Worm (Caenorhabditis elegans) whole organism, L4 larva: Measurements from ENCODE around the gene dars-1.

ENCODE experiments used
- F26F4.8 ChIP-seq: fragments of 200-800 bp; sonication (Bioruptor generic); conservative IDR thresholded peaks from 2 replicates; pipeline ENCODE4 v1.3.6; 2022; ENCODE audit warnings: missing genetic modification characterization, missing compliant biosample characterization
- F37D6.2 ChIP-seq: sonication (generic microtip); optimal IDR thresholded peaks from 2 replicates; lab custom pipeline; 2016; ENCODE audit warnings: mild to moderate bottlenecking, missing genetic modification characterization, missing compliant biosample characterization
- F44E2.7 ChIP-seq: fragments of 200-800 bp; sonication (Bioruptor generic); IDR thresholded peaks from 2 replicates; pipeline ENCODE4 v2.1.2; 2022; ENCODE audit warnings: missing genetic modification characterization, missing compliant biosample characterization
- ZK337.2 ChIP-seq: fragments of 200-800 bp; sonication (Bioruptor generic); IDR thresholded peaks from 2 replicates; pipeline ENCODE4 v1.3.6; 2022; ENCODE audit warnings: missing genetic modification reagents, missing genetic modification characterization, missing compliant biosample characterization
- ZK546.5 ChIP-seq, 2 experiments: sonication (generic microtip); optimal IDR thresholded peaks; 2 replicates each; lab custom pipeline; 2017; ENCODE audit warnings: missing biosample characterization in 2 of 2, missing genetic modification characterization in 2 of 2
- ceh-20 ChIP-seq: fragments of 200-800 bp; sonication (Bioruptor generic); IDR thresholded peaks from 2 replicates; pipeline ENCODE4 v1.3.6; 2022; ENCODE audit warnings: missing genetic modification reagents, missing genetic modification characterization, missing compliant biosample characterization
- ceh-28 ChIP-seq: fragments of 150-350 bp; optimal IDR thresholded peaks from 2 replicates; lab custom pipeline; 2014; ENCODE audit warnings: missing biosample characterization, missing genetic modification reagents, missing genetic modification characterization
- ctbp-1 ChIP-seq: fragments of 200-800 bp; sonication (Bioruptor generic); IDR thresholded peaks from 2 replicates; pipeline ENCODE4 v1.3.6; 2022; ENCODE audit warnings: missing genetic modification reagents, missing genetic modification characterization, missing compliant biosample characterization
- daf-16 ChIP-seq, 3 experiments: sonication (generic microtip); optimal IDR thresholded peaks; 2 replicates each; lab custom pipeline; 2016 to 2017; ENCODE audit warnings: missing genetic modification characterization in 3 of 3, missing genetic modification reagents in 3 of 3, mild to moderate bottlenecking in 2 of 3, missing compliant biosample characterization in 2 of 3, missing biosample characterization in 1 of 3, moderate library complexity in 1 of 3
- daf-8 ChIP-seq: fragments of 200-800 bp; sonication (Bioruptor generic); IDR thresholded peaks from 2 replicates; pipeline ENCODE4 v1.3.6; 2022; ENCODE audit warnings: missing genetic modification characterization, missing compliant biosample characterization
- dmd-6 ChIP-seq: fragments of 200-800 bp; sonication (Bioruptor generic); IDR thresholded peaks from 2 replicates; pipeline ENCODE4 v1.3.6; 2022; ENCODE audit warnings: missing genetic modification reagents, missing genetic modification characterization, missing compliant biosample characterization
- dmd-8 ChIP-seq: fragments of 200-800 bp; sonication (Bioruptor generic); IDR thresholded peaks from 2 replicates; pipeline ENCODE4 v1.3.6; 2022; ENCODE audit warnings: missing genetic modification characterization, missing compliant biosample characterization
- dmd-9 ChIP-seq: fragments of 200-800 bp; sonication (Bioruptor generic); IDR thresholded peaks from 2 replicates; pipeline ENCODE4 v1.3.6; 2022; ENCODE audit warnings: missing genetic modification reagents, missing genetic modification characterization, missing compliant biosample characterization
- dpl-1 ChIP-seq: fragments of 150-350 bp; optimal IDR thresholded peaks from 2 replicates; lab custom pipeline; 2014; ENCODE audit warnings: missing biosample characterization, missing genetic modification reagents, missing genetic modification characterization
- dve-1 ChIP-seq: sonication (generic microtip); optimal IDR thresholded peaks from 2 replicates; lab custom pipeline; 2017; ENCODE audit warnings: antibody characterized with exemption, mild to moderate bottlenecking, missing genetic modification characterization, missing compliant biosample characterization; ENCODE audit not compliant: insufficient read depth
- fos-1 ChIP-seq: fragments of 150-350 bp; optimal IDR thresholded peaks from 2 replicates; lab custom pipeline; 2014; ENCODE audit warnings: missing biosample characterization, missing genetic modification characterization
- hif-1 ChIP-seq, 2 experiments: sonication (generic microtip); optimal IDR thresholded peaks; 2 replicates each; lab custom pipeline; 2016 to 2017; ENCODE audit warnings: missing compliant biosample characterization in 2 of 2, missing genetic modification characterization in 2 of 2, missing genetic modification reagents in 2 of 2, missing genotype in 2 of 2, mild to moderate bottlenecking in 1 of 2
- hlh-30 ChIP-seq: sonication (generic microtip); optimal IDR thresholded peaks from 2 replicates; lab custom pipeline; 2017; ENCODE audit warnings: antibody characterized with exemption, mild to moderate bottlenecking, missing genetic modification characterization, missing compliant biosample characterization; ENCODE audit not compliant: insufficient read depth
- hmg-1.1 ChIP-seq: fragments of 200-800 bp; sonication (Bioruptor generic); IDR thresholded peaks from 2 replicates; pipeline ENCODE4 v1.3.6; 2022; ENCODE audit warnings: missing genetic modification reagents, missing genetic modification characterization, missing compliant biosample characterization
- jun-1 ChIP-seq: fragments of 150-350 bp; optimal IDR thresholded peaks from 2 replicates; lab custom pipeline; 2014; ENCODE audit warnings: missing biosample characterization, missing genetic modification reagents, missing genetic modification characterization
- lin-13 ChIP-seq: fragments of 150-350 bp; optimal IDR thresholded peaks from 2 replicates; lab custom pipeline; 2014; ENCODE audit warnings: missing biosample characterization, missing genetic modification reagents, missing genetic modification characterization
- lin-15B ChIP-seq: fragments of 150-350 bp; sonication (generic microtip); optimal IDR thresholded peaks from 3 replicates; lab custom pipeline; 2014; ENCODE audit warnings: missing biosample characterization, missing genetic modification characterization
- lin-38 ChIP-seq: fragments of 200-800 bp; sonication (Bioruptor generic); IDR thresholded peaks from 2 replicates; pipeline ENCODE4 v1.3.6; 2022; ENCODE audit warnings: missing genetic modification reagents, missing genetic modification characterization, missing compliant biosample characterization
- mdl-1 ChIP-seq, 2 experiments: fragments of 150-350 bp in 1 of 2; sonication (generic microtip) in 1 of 2; optimal IDR thresholded peaks; 2 replicates each; lab custom pipeline; 2014 to 2017; ENCODE audit warnings: missing biosample characterization in 2 of 2, missing genetic modification characterization in 2 of 2
- mep-1 ChIP-seq: fragments of 150-350 bp; sonication (generic microtip); optimal IDR thresholded peaks from 3 replicates; lab custom pipeline; 2014; ENCODE audit warnings: missing biosample characterization, missing genetic modification characterization
- mes-2 ChIP-seq: sonication (generic microtip); optimal IDR thresholded peaks from 2 replicates; lab custom pipeline; 2016; ENCODE audit warnings: missing genotype, mild to moderate bottlenecking, missing genetic modification characterization, missing compliant biosample characterization; ENCODE audit not compliant: poor library complexity, severe bottlenecking
- mxl-3 ChIP-seq: fragments of 200-800 bp; sonication (Bioruptor generic); optimal IDR thresholded peaks from 2 replicates; lab custom pipeline; 2018; ENCODE audit warnings: mild to moderate bottlenecking, missing genetic modification characterization, missing compliant biosample characterization
- nhr-102 ChIP-seq: sonication (generic microtip); optimal IDR thresholded peaks from 2 replicates; lab custom pipeline; 2016; ENCODE audit warnings: mild to moderate bottlenecking, missing genetic modification characterization, moderate library complexity, missing compliant biosample characterization
- nhr-25 ChIP-seq: sonication (generic microtip); optimal IDR thresholded peaks from 2 replicates; lab custom pipeline; 2017; ENCODE audit warnings: missing genetic modification characterization, mild to moderate bottlenecking, missing compliant biosample characterization, antibody characterized with exemption, moderate library complexity, borderline replicate concordance; ENCODE audit not compliant: insufficient read depth
- nhr-28 ChIP-seq: fragments of 150-350 bp; optimal IDR thresholded peaks from 2 replicates; lab custom pipeline; 2014; ENCODE audit warnings: missing biosample characterization, missing genetic modification characterization
- nhr-48 ChIP-seq: sonication (generic microtip); optimal IDR thresholded peaks from 2 replicates; lab custom pipeline; 2016; ENCODE audit warnings: mild to moderate bottlenecking, missing genetic modification characterization, missing compliant biosample characterization
- nhr-77 ChIP-seq: fragments of 150-350 bp; optimal IDR thresholded peaks from 2 replicates; lab custom pipeline; 2014; ENCODE audit warnings: missing biosample characterization, missing genetic modification characterization
- pha-4 ChIP-seq, 2 experiments: fragments of 150-350 bp in 1 of 2; fragments of 200-800 bp in 1 of 2; sonication (Bioruptor generic) in 1 of 2; IDR thresholded peaks in 1 of 2; optimal IDR thresholded peaks in 1 of 2; 2 replicates each; pipeline versions ENCODE4 v1.3.6 to Lab custom; 2014 to 2022; ENCODE audit warnings: missing genetic modification characterization in 2 of 2, missing genetic modification reagents in 2 of 2, missing biosample characterization in 1 of 2, missing compliant biosample characterization in 1 of 2
- rbr-2 ChIP-seq: sonication (generic microtip); optimal IDR thresholded peaks from 2 replicates; lab custom pipeline; 2016; ENCODE audit warnings: missing genotype, missing genetic modification characterization, missing compliant biosample characterization
- set-16 ChIP-seq: fragments of 200-800 bp; sonication (Bioruptor generic); IDR thresholded peaks from 2 replicates; pipeline ENCODE4 v1.3.6; 2022; ENCODE audit warnings: missing genetic modification reagents, missing genetic modification characterization, missing compliant biosample characterization
- spr-1 ChIP-seq: sonication (generic microtip); optimal IDR thresholded peaks from 2 replicates; lab custom pipeline; 2016; ENCODE audit warnings: mild to moderate bottlenecking, missing genetic modification characterization, missing compliant biosample characterization
- unc-39 ChIP-seq: sonication (generic microtip); optimal IDR thresholded peaks from 2 replicates; lab custom pipeline; 2017; ENCODE audit warnings: missing biosample characterization, missing genetic modification characterization
- unc-62 ChIP-seq, 3 experiments: fragments of 150-350 bp in 1 of 3; sonication (generic microtip); optimal IDR thresholded peaks in 2 of 3; peaks in 1 of 3; 1 replicate in 1 of 3; 2 replicates in 2 of 3; lab custom pipeline; 2014 to 2017; ENCODE audit warnings: missing biosample characterization in 3 of 3, missing genetic modification characterization in 3 of 3, missing genetic modification reagents in 3 of 3, missing genotype in 1 of 3
- zfp-2 ChIP-seq: sonication (generic microtip); optimal IDR thresholded peaks from 2 replicates; lab custom pipeline; 2016; ENCODE audit warnings: mild to moderate bottlenecking, missing genetic modification characterization, missing compliant biosample characterization
- ztf-7 ChIP-seq: fragments of 150-350 bp; optimal IDR thresholded peaks from 2 replicates; lab custom pipeline; 2014; ENCODE audit warnings: missing biosample characterization, missing genetic modification characterization

dars-1 gene

DNA sequence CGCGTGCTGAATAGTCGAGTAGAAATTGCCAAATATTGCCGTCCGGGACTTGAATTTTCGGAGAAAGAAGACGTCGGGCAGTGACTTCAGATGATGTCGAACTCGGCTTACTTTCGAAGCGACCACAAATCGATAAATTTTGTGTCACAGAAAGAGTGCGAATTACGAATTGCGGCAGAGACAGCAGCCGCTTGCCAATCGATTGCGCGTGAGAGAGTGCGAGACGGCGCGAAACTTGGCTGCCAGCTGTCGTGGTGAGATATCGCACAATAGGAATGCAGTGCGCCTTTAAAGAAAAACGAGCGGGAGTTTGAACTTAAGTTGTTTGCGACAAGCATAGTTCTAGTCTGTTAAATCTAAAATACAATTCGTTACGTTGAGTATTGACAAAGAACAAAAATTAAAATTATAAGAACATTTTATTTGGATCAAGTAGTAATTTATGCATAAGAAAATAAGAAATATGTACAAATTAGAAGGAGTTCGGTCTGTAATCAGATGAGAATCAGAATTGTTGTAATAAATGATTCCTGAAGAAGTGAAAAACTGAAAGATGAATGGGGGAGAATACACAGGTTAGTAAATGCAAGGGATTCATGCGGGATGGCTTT is 47.5 kb downstream of the dars-1 start, which contains the start of gene pir-2 (continued):
- TF ChIP-seq fos-1 (tag; lab: Kevin White, UChicago) = no peak
- peak in 1 of 2 experiments; percentile 62 for TF ChIP-seq mdl-1 (tag; optimal IDR thresholded peaks at IDR 0.05; lab: Kevin White, UChicago)
- TF ChIP-seq ctbp-1 (GFP tag; lab: Robert Waterston, UW) = peak; percentile 38; the same call in 1 of the 2 replicates
- TF ChIP-seq nhr-77 (tag; lab: Kevin White, UChicago) = peak; percentile 31
- peak; percentile 89 for TF ChIP-seq ceh-28 (tag; lab: Kevin White, UChicago)
- TF ChIP-seq pha-4 (GFP tag; IDR thresholded peaks at IDR 0.05; lab: Robert Waterston, UW) = peak; percentile 38; the same call in 1 of the 2 replicates
- TF ChIP-seq pha-4 (tag; optimal IDR thresholded peaks at IDR 0.05; lab: Kevin White, UChicago) = no peak
- TF ChIP-seq hif-1 (tag; optimal IDR thresholded peaks at IDR 0.05; lab: Kevin White, UChicago) = peak in 1 of 2 experiments; percentile 54
- no peak for TF ChIP-seq F26F4.8
- TF ChIP-seq dmd-6 (GFP tag; lab: Robert Waterston, UW) = peak; percentile 61
- no peak for TF ChIP-seq lin-15B
- peak; percentile 81 for TF ChIP-seq hmg-1.1 (GFP tag; lab: Robert Waterston, UW)
- TF ChIP-seq dve-1 (tag; lab: Kevin White, UChicago) = peak; percentile 78
- TF ChIP-seq rbr-2 (tag; lab: Kevin White, UChicago) = peak; percentile 84
- peak; percentile 79 for TF ChIP-seq lin-38 (GFP tag; lab: Robert Waterston, UW)
- no peak for TF ChIP-seq daf-8 (GFP tag; lab: Robert Waterston, UW)
- peak; percentile 60 for TF ChIP-seq lin-13
- peak; percentile 46 for TF ChIP-seq ztf-7 (tag; lab: Kevin White, UChicago)
- TF ChIP-seq ZK337.2 = no peak
- peak in 1 of 2 experiments; percentile 96 for TF ChIP-seq unc-62 (GFP tag; optimal IDR thresholded peaks at IDR 0.05 in 1 of 2; lab: Kevin White, UChicago)
- TF ChIP-seq unc-62 (tag; optimal IDR thresholded peaks at IDR 0.05; lab: Kevin White, UChicago) = no peak
- peak; percentile 20 for TF ChIP-seq mxl-3 (GFP tag; lab: Kevin White, UChicago)
- peak; percentile 93 for TF ChIP-seq dpl-1 (GFP tag; lab: Kevin White, UChicago)
- peak; percentile 91 for TF ChIP-seq hlh-30 (tag; lab: Kevin White, UChicago)
- TF ChIP-seq mep-1 (tag; lab: Kevin White, UChicago) = peak; percentile 85
- no peak for TF ChIP-seq daf-16 (GFP tag; optimal IDR thresholded peaks at IDR 0.05; lab: Kevin White, UChicago)
- peak; percentile 21 for TF ChIP-seq daf-16 (tag; optimal IDR thresholded peaks at IDR 0.05; lab: Kevin White, UChicago)
- no peak for TF ChIP-seq jun-1
- TF ChIP-seq nhr-102 (tag; lab: Kevin White, UChicago) = peak; percentile 26
- 0 out of 2 replicates have a peak, but pooled peaks have one; percentile 41 for TF ChIP-seq ceh-20 (GFP tag; lab: Robert Waterston, UW)
- TF ChIP-seq spr-1 = no peak
- TF ChIP-seq dmd-8 (GFP tag; lab: Robert Waterston, UW) = no peak
- TF ChIP-seq F44E2.7 = peak; percentile 63; the same call in 1 of the 2 replicates
- peak; percentile 69 for TF ChIP-seq nhr-28 (tag; lab: Kevin White, UChicago)
- peak; percentile 7 for TF ChIP-seq nhr-48 (tag; lab: Kevin White, UChicago)
- TF ChIP-seq zfp-2 (tag; lab: Kevin White, UChicago) = peak; percentile 16
- peak; percentile 50 for TF ChIP-seq set-16 (GFP tag; lab: Robert Waterston, UW)
- TF ChIP-seq dmd-9 (GFP tag; lab: Robert Waterston, UW) = no peak
- peak; percentile 69 for TF ChIP-seq nhr-25 (tag; lab: Kevin White, UChicago)
- peak; percentile 92 for TF ChIP-seq mes-2
- TF ChIP-seq F37D6.2 (tag; lab: Kevin White, UChicago) = peak; percentile 49
- no peak for TF ChIP-seq unc-39
- TF ChIP-seq ZK546.5 (tag; optimal IDR thresholded peaks at IDR 0.05; lab: Kevin White, UChicago) = no peak
